In genomic region chr3L:754612-755011, dm6 we compare ENCODE assay signal across 4 fruit fly cellular contexts.
TF ChIP-seq lines count a peak whose summit lies in the region.

No protein-coding gene starts in this region.

- TF ChIP-seq CTCF in whole organism, embryonic (GFP tag; optimal IDR thresholded peaks at IDR 0.05; lab: Kevin White, UChicago), result no peak

TF ChIP-seq in whole organism, embryonic, 481 proteins besides CTCF, POLR2A, EP300 and RAD21 (continues in another document):
- 0 out of 3 replicates have a peak, but pooled peaks have one; percentile 52 for TF ChIP-seq ci (GFP tag; IDR thresholded peaks at IDR 0.05; lab: Robert Waterston, UW)
- TF ChIP-seq CG13624 (GFP tag; optimal IDR thresholded peaks at IDR 0.05; lab: Kevin White, UChicago), result no peak
- TF ChIP-seq CG7372 (GFP tag; IDR thresholded peaks at IDR 0.05; lab: Robert Waterston, UW), result no peak
- no peak for TF ChIP-seq CG12942 (GFP tag; optimal IDR thresholded peaks at IDR 0.05; lab: Kevin White, UChicago)
- no peak for TF ChIP-seq btn (GFP tag; optimal IDR thresholded peaks at IDR 0.05; lab: Kevin White, UChicago)
- peak; percentile 6 for TF ChIP-seq CG2678 (tag; optimal IDR thresholded peaks at IDR 0.05; lab: Kevin White, UChicago)
- TF ChIP-seq sisA (GFP tag; IDR thresholded peaks at IDR 0.05; lab: Robert Waterston, UW), result peak; percentile 46; the same call in 1 of the 2 replicates
- no peak for TF ChIP-seq org-1 (GFP tag; optimal IDR thresholded peaks at IDR 0.05; lab: Kevin White, UChicago)
- no peak for TF ChIP-seq Fer1 (GFP tag; optimal IDR thresholded peaks at IDR 0.05; lab: Kevin White, UChicago)
- TF ChIP-seq Sox102F (GFP tag; optimal IDR thresholded peaks at IDR 0.05; lab: Kevin White, UChicago), result peak; percentile 64
- no peak for TF ChIP-seq CG15514 (GFP tag; optimal IDR thresholded peaks at IDR 0.05; lab: Kevin White, UChicago)
- TF ChIP-seq klu (GFP tag; IDR thresholded peaks at IDR 0.05; lab: Robert Waterston, UW), result no peak
- TF ChIP-seq CG9932 (GFP tag; IDR thresholded peaks at IDR 0.05; lab: Robert Waterston, UW), result no peak
- no peak for TF ChIP-seq CG9609 (GFP tag; optimal IDR thresholded peaks at IDR 0.05; lab: Kevin White, UChicago)
- TF ChIP-seq CG14965 (GFP tag; optimal IDR thresholded peaks at IDR 0.05; lab: Kevin White, UChicago; ENCODE audit: borderline replicate concordance), result no peak
- TF ChIP-seq CG3995 (GFP tag; optimal IDR thresholded peaks at IDR 0.05; lab: Kevin White, UChicago), result no peak
- no peak for TF ChIP-seq crp (GFP tag; optimal IDR thresholded peaks at IDR 0.05; lab: Kevin White, UChicago)
- no peak for TF ChIP-seq Dip3 (GFP tag; optimal IDR thresholded peaks at IDR 0.05; lab: Kevin White, UChicago)
- TF ChIP-seq CG7786 (GFP tag; optimal IDR thresholded peaks at IDR 0.05; lab: Kevin White, UChicago), result no peak
- peak in 1 of 2 experiments; percentile 62 for TF ChIP-seq eve (GFP tag; optimal IDR thresholded peaks at IDR 0.05; lab: Kevin White, UChicago)
- TF ChIP-seq Nf-YA (GFP tag; IDR thresholded peaks at IDR 0.05; lab: Robert Waterston, UW), result peak; percentile 34; the same call in 1 of the 2 replicates
- TF ChIP-seq Oli (tag; optimal IDR thresholded peaks at IDR 0.05; lab: Kevin White, UChicago), result peak; percentile 39
- peak; percentile 91 for TF ChIP-seq Ets65A (GFP tag; lab: Kevin White, UChicago)

TF ChIP-seq in whole organism, prepupa, 60 proteins besides CTCF, POLR2A, EP300 and RAD21 (continues in another document):
- TF ChIP-seq CG6792 (GFP tag; optimal IDR thresholded peaks at IDR 0.05; lab: Kevin White, UChicago) (no peak), CG16779 (tag; optimal IDR thresholded peaks at IDR 0.05; lab: Kevin White, UChicago) (no peak), CG6854 (GFP tag; optimal IDR thresholded peaks at IDR 0.05; lab: Kevin White, UChicago) (no peak), CG8632 (GFP tag; optimal IDR thresholded peaks at IDR 0.05; lab: Kevin White, UChicago) (no peak), Lpt (GFP tag; optimal IDR thresholded peaks at IDR 0.05; lab: Kevin White, UChicago) (peak; percentile 31), CG6163 (GFP tag; IDR thresholded peaks at IDR 0.05; lab: Robert Waterston, UW) (peak; percentile 58; the same call in 2 of the 3 replicates), OdsH (GFP tag; optimal IDR thresholded peaks at IDR 0.05; lab: Kevin White, UChicago) (peak; percentile 39), dsx (GFP tag; optimal IDR thresholded peaks at IDR 0.05; lab: Kevin White, UChicago; ENCODE audit: poor library complexity, severe bottlenecking) (no peak), eg (GFP tag; IDR thresholded peaks at IDR 0.05; lab: Robert Waterston, UW) (peak; percentile 34; the same call in 1 of the 3 replicates), CG4318 (GFP tag; optimal IDR thresholded peaks at IDR 0.05; lab: Kevin White, UChicago) (peak; percentile 30), cyc (GFP tag; optimal IDR thresholded peaks at IDR 0.05; lab: Kevin White, UChicago) (no peak), dac (GFP tag; optimal IDR thresholded peaks at IDR 0.05; lab: Kevin White, UChicago) (peak; percentile 3), CG3032 (tag; optimal IDR thresholded peaks at IDR 0.05; lab: Kevin White, UChicago) (no peak), pdm3 (GFP tag; optimal IDR thresholded peaks at IDR 0.05; lab: Kevin White, UChicago) (peak; percentile 45), Eip78C (GFP tag; lab: Kevin White, UChicago) (peak; percentile 74), CG32006 (GFP tag; optimal IDR thresholded peaks at IDR 0.05; lab: Kevin White, UChicago) (peak; percentile 63), CG11902 (GFP tag; optimal IDR thresholded peaks at IDR 0.05; lab: Kevin White, UChicago) (no peak), CG6808 (GFP tag; optimal IDR thresholded peaks at IDR 0.05; lab: Kevin White, UChicago) (no peak), CG11762 (GFP tag; optimal IDR thresholded peaks at IDR 0.05; lab: Kevin White, UChicago; ENCODE audit: insufficient read depth) (no peak), Hr38 (GFP tag; optimal IDR thresholded peaks at IDR 0.05; lab: Kevin White, UChicago) (no peak), CG9139 (GFP tag; optimal IDR thresholded peaks at IDR 0.05; lab: Kevin White, UChicago) (no peak), acj6 (GFP tag; optimal IDR thresholded peaks at IDR 0.05; lab: Kevin White, UChicago) (peak; percentile 13), CG8319 (GFP tag; optimal IDR thresholded peaks at IDR 0.05; lab: Kevin White, UChicago) (no peak), Met (GFP tag; optimal IDR thresholded peaks at IDR 0.05; lab: Kevin White, UChicago) (peak; percentile 47)

TF ChIP-seq in whole organism, pupa, 21 proteins besides CTCF, POLR2A, EP300 and RAD21:
- TF ChIP-seq CG10348 (GFP tag; IDR thresholded peaks at IDR 0.05; lab: Robert Waterston, UW), result 0 out of 2 replicates have a peak, but pooled peaks have one; percentile 19
- TF ChIP-seq CG8301 (tag; optimal IDR thresholded peaks at IDR 0.05; lab: Kevin White, UChicago), result no peak
- no peak for TF ChIP-seq Pif1B (GFP tag; optimal IDR thresholded peaks at IDR 0.05; lab: Kevin White, UChicago)
- TF ChIP-seq EcR (GFP tag; optimal IDR thresholded peaks at IDR 0.05; lab: Kevin White, UChicago), result peak; percentile 19
- TF ChIP-seq CG8159 (tag; optimal IDR thresholded peaks at IDR 0.05; lab: Kevin White, UChicago), result no peak
- TF ChIP-seq Snoo (tag; optimal IDR thresholded peaks at IDR 0.05; lab: Kevin White, UChicago), result no peak
- TF ChIP-seq D1 (tag; optimal IDR thresholded peaks at IDR 0.05; lab: Kevin White, UChicago), result no peak
- peak; percentile 45; the same call in 2 of the 3 replicates for TF ChIP-seq CG4496 (GFP tag; IDR thresholded peaks at IDR 0.05; lab: Robert Waterston, UW)
- 0 out of 2 replicates have a peak, but pooled peaks have one; percentile 12 for TF ChIP-seq CG12605 (GFP tag; IDR thresholded peaks at IDR 0.05; lab: Robert Waterston, UW)
- no peak for TF ChIP-seq CG9948 (tag; optimal IDR thresholded peaks at IDR 0.05; lab: Kevin White, UChicago)
- TF ChIP-seq Pif1A (GFP tag; optimal IDR thresholded peaks at IDR 0.05; lab: Kevin White, UChicago), result peak; percentile 8
- TF ChIP-seq rn (GFP tag; IDR thresholded peaks at IDR 0.05; lab: Robert Waterston, UW), result no peak
- TF ChIP-seq Ets98B (GFP tag; IDR thresholded peaks at IDR 0.05; lab: Robert Waterston, UW), result peak; percentile 60
- no peak for TF ChIP-seq CG34367 (tag; optimal IDR thresholded peaks at IDR 0.05; lab: Kevin White, UChicago)
- TF ChIP-seq CG13204 (GFP tag; optimal IDR thresholded peaks at IDR 0.05; lab: Kevin White, UChicago), result no peak
- peak; percentile 67; the same call in 1 of the 2 replicates for TF ChIP-seq CG32121 (GFP tag; IDR thresholded peaks at IDR 0.05; lab: Robert Waterston, UW)
- TF ChIP-seq CG15710 (tag; optimal IDR thresholded peaks at IDR 0.05; lab: Kevin White, UChicago), result no peak
- TF ChIP-seq CG14655 (GFP tag; optimal IDR thresholded peaks at IDR 0.05; lab: Kevin White, UChicago), result peak; percentile 14
- TF ChIP-seq CG17806 (tag; optimal IDR thresholded peaks at IDR 0.05; lab: Kevin White, UChicago), result no peak
- TF ChIP-seq fd96Ca (GFP tag; IDR thresholded peaks at IDR 0.05; lab: Robert Waterston, UW), result 0 out of 3 replicates have a peak, but pooled peaks have one; percentile 28
- TF ChIP-seq gl (tag; optimal IDR thresholded peaks at IDR 0.05; lab: Kevin White, UChicago), result no peak
TF ChIP-seq in whole organism, pupa: peak in this region for 9.

TF ChIP-seq in whole organism, wandering third instar larva, 38 proteins besides CTCF, POLR2A, EP300 and RAD21:
- TF ChIP-seq fru (GFP tag; optimal IDR thresholded peaks at IDR 0.05; lab: Kevin White, UChicago), result peak; percentile 3
- peak; percentile 12 for TF ChIP-seq Hnf4 (GFP tag; optimal IDR thresholded peaks at IDR 0.05; lab: Kevin White, UChicago)
- no peak for TF ChIP-seq Jra (GFP tag; optimal IDR thresholded peaks at IDR 0.05; lab: Kevin White, UChicago)
- peak; percentile 4 for TF ChIP-seq ey (GFP tag; optimal IDR thresholded peaks at IDR 0.05; lab: Kevin White, UChicago)
- no peak for TF ChIP-seq Rel (GFP tag; optimal IDR thresholded peaks at IDR 0.05; lab: Kevin White, UChicago)
- TF ChIP-seq Rel (tag; optimal IDR thresholded peaks at IDR 0.05; lab: Kevin White, UChicago), result no peak
- peak; percentile 31 for TF ChIP-seq h (GFP tag; optimal IDR thresholded peaks at IDR 0.05; lab: Kevin White, UChicago)
- no peak for TF ChIP-seq Myc (optimal IDR thresholded peaks at IDR 0.05; lab: Kevin White, UChicago)
- TF ChIP-seq rgr (GFP tag; optimal IDR thresholded peaks at IDR 0.05; lab: Kevin White, UChicago), result peak; percentile 1
- peak in 1 of 2 experiments; percentile 17 for TF ChIP-seq foxo (GFP tag; optimal IDR thresholded peaks at IDR 0.05; lab: Kevin White, UChicago)

Comparison
In these comparisons a context has a peak if more than half of its experiments do, and no peak if none do; other contexts are left out.
1. Of the 7 proteins assayed by ChIP-seq in both whole organism, embryonic and whole organism, prepupa: peak only in whole organism, embryonic: Sox102F; only in whole organism, prepupa: Lpt; in both: none; in neither: 5.